Worm (Caenorhabditis elegans) whole organism, young adult: ENCODE results near the gene B0336.13.

ENCODE experiments used
- ceh-100 ChIP-seq: fragments of 200-800 bp; sonication (Bioruptor generic); IDR thresholded peaks from 2 replicates; pipeline ENCODE4 v1.3.6; 2022; ENCODE audit warnings: missing genetic modification reagents, missing genetic modification characterization, missing compliant biosample characterization
- egl-18 ChIP-seq: fragments of 200-800 bp; sonication (Bioruptor generic); IDR thresholded peaks from 2 replicates; pipeline ENCODE4 v1.3.6; 2022; ENCODE audit warnings: missing genetic modification reagents, missing genetic modification characterization, missing compliant biosample characterization
- hmg-1.2 ChIP-seq: fragments of 200-800 bp; sonication (Bioruptor generic); IDR thresholded peaks from 2 replicates; pipeline ENCODE4 v1.3.6; 2022; ENCODE audit warnings: missing genetic modification reagents, missing genetic modification characterization, missing compliant biosample characterization
- snpc-1.3 ChIP-seq: sonication (generic microtip); optimal IDR thresholded peaks from 2 replicates; lab custom pipeline; 2017; ENCODE audit warnings: missing genetic modification characterization, mild to moderate bottlenecking, missing compliant biosample characterization, antibody characterized with exemption, moderate library complexity, missing genotype, missing genetic modification reagents; ENCODE audit not compliant: insufficient read depth
- unc-62 ChIP-seq: fragments of 150-350 bp; optimal IDR thresholded peaks from 2 replicates; lab custom pipeline; 2014; ENCODE audit warnings: missing biosample characterization, missing genetic modification reagents, missing genetic modification characterization
- zfh-2 ChIP-seq: fragments of 200-800 bp; sonication (Bioruptor generic); conservative IDR thresholded peaks from 2 replicates; pipeline ENCODE4 v1.3.6; 2022; ENCODE audit warnings: missing genetic modification reagents, missing genetic modification characterization, missing compliant biosample characterization

ce11 chrIII:5719832-5720194 is 26.0 kb downstream of the B0336.13 start:
- TF ChIP-seq egl-18 (GFP tag; lab: Robert Waterston, UW) (no peak), snpc-1.3 (tag; lab: Kevin White, UChicago) (peak; percentile 40), unc-62 (no peak), zfh-2 (GFP tag; lab: Robert Waterston, UW) (no peak), hmg-1.2 (GFP tag; lab: Robert Waterston, UW) (no peak), ceh-100 (no peak)
